Worm (Caenorhabditis elegans) whole organism, L4 larva: ENCODE measurements around the gene C24H12.4.
A peak's percentile ranks its signal among the peaks of the same experiment; 100 is the strongest.

Experiments used
- F37D6.2 ChIP-seq: sonication (generic microtip); optimal IDR thresholded peaks from 2 replicates; lab custom pipeline; 2016; ENCODE audit warnings: mild to moderate bottlenecking, missing genetic modification characterization, missing compliant biosample characterization
- F49E8.2 ChIP-seq: sonication (generic microtip); optimal IDR thresholded peaks from 2 replicates; lab custom pipeline; 2016; ENCODE audit warnings: missing compliant biosample characterization, mild to moderate bottlenecking, missing genetic modification characterization, borderline replicate concordance
- T20F7.1 ChIP-seq: fragments of 200-800 bp; sonication (Bioruptor generic); optimal IDR thresholded peaks from 2 replicates; lab custom pipeline; 2018; ENCODE audit warnings: mild to moderate bottlenecking, missing genetic modification characterization, missing compliant biosample characterization
- Y5F2A.4 ChIP-seq: fragments of 200-800 bp; sonication (Bioruptor generic); optimal IDR thresholded peaks from 2 replicates; lab custom pipeline; 2018; ENCODE audit warnings: mild to moderate bottlenecking, missing genetic modification characterization, missing compliant biosample characterization
- aha-1 ChIP-seq: fragments of 150-350 bp; peaks from one replicate; lab custom pipeline; 2014; ENCODE audit warnings: missing biosample characterization, missing genetic modification characterization
- ama-1 ChIP-seq: fragments of 150-350 bp; optimal IDR thresholded peaks from 2 replicates; lab custom pipeline; 2014; ENCODE audit warnings: inconsistent platforms, mixed read lengths
- attf-4 ChIP-seq: sonication (generic microtip); optimal IDR thresholded peaks from 3 replicates; lab custom pipeline; 2017; ENCODE audit warnings: missing biosample characterization, missing genetic modification characterization
- ceh-20 ChIP-seq: fragments of 200-800 bp; sonication (Bioruptor generic); IDR thresholded peaks from 2 replicates; pipeline ENCODE4 v1.3.6; 2022; ENCODE audit warnings: missing genetic modification reagents, missing genetic modification characterization, missing compliant biosample characterization
- ces-1 ChIP-seq: fragments of 150-350 bp; sonication (generic microtip); optimal IDR thresholded peaks from 4 replicates; lab custom pipeline; 2014; ENCODE audit warnings: missing biosample characterization, missing genetic modification reagents, missing genetic modification characterization
- daf-12 ChIP-seq: fragments of 150-350 bp; optimal IDR thresholded peaks from 2 replicates; lab custom pipeline; 2014; ENCODE audit warnings: missing biosample characterization, missing genetic modification reagents, missing genetic modification characterization
- daf-16 ChIP-seq, 3 experiments: sonication (generic microtip); optimal IDR thresholded peaks; 2 replicates each; lab custom pipeline; 2016 to 2017; ENCODE audit warnings: missing genetic modification characterization in 3 of 3, missing genetic modification reagents in 3 of 3, mild to moderate bottlenecking in 2 of 3, missing compliant biosample characterization in 2 of 3, missing biosample characterization in 1 of 3, moderate library complexity in 1 of 3
- dve-1 ChIP-seq: sonication (generic microtip); optimal IDR thresholded peaks from 2 replicates; lab custom pipeline; 2017; ENCODE audit warnings: antibody characterized with exemption, mild to moderate bottlenecking, missing genetic modification characterization, missing compliant biosample characterization; ENCODE audit not compliant: insufficient read depth
- fkh-10 ChIP-seq: fragments of 150-350 bp; optimal IDR thresholded peaks from 2 replicates; lab custom pipeline; 2014; ENCODE audit warnings: missing biosample characterization, missing genetic modification reagents, missing genetic modification characterization
- gei-8 ChIP-seq: fragments of 200-800 bp; sonication (Bioruptor generic); optimal IDR thresholded peaks from 2 replicates; lab custom pipeline; 2018; ENCODE audit warnings: mild to moderate bottlenecking, missing genetic modification characterization, missing compliant biosample characterization
- hif-1 ChIP-seq, 2 experiments: sonication (generic microtip); optimal IDR thresholded peaks; 2 replicates each; lab custom pipeline; 2016 to 2017; ENCODE audit warnings: missing compliant biosample characterization in 2 of 2, missing genetic modification characterization in 2 of 2, missing genetic modification reagents in 2 of 2, missing genotype in 2 of 2, mild to moderate bottlenecking in 1 of 2
- hmg-1.1 ChIP-seq: fragments of 200-800 bp; sonication (Bioruptor generic); IDR thresholded peaks from 2 replicates; pipeline ENCODE4 v1.3.6; 2022; ENCODE audit warnings: missing genetic modification reagents, missing genetic modification characterization, missing compliant biosample characterization
- lin-38 ChIP-seq: fragments of 200-800 bp; sonication (Bioruptor generic); IDR thresholded peaks from 2 replicates; pipeline ENCODE4 v1.3.6; 2022; ENCODE audit warnings: missing genetic modification reagents, missing genetic modification characterization, missing compliant biosample characterization
- lsy-2 ChIP-seq, 2 experiments: fragments of 150-350 bp in 1 of 2; sonication (generic microtip) in 1 of 2; optimal IDR thresholded peaks; 2 replicates each; lab custom pipeline; 2014 to 2017; ENCODE audit warnings: missing biosample characterization in 2 of 2, missing genetic modification characterization in 2 of 2
- madf-9 ChIP-seq: fragments of 200-800 bp; sonication (Bioruptor generic); conservative IDR thresholded peaks from 2 replicates; pipeline ENCODE4 v1.3.6; 2022; ENCODE audit warnings: missing genetic modification reagents, missing genetic modification characterization, missing compliant biosample characterization
- mep-1 ChIP-seq: fragments of 150-350 bp; sonication (generic microtip); optimal IDR thresholded peaks from 3 replicates; lab custom pipeline; 2014; ENCODE audit warnings: missing biosample characterization, missing genetic modification characterization
- mes-2 ChIP-seq: sonication (generic microtip); optimal IDR thresholded peaks from 2 replicates; lab custom pipeline; 2016; ENCODE audit warnings: missing genotype, mild to moderate bottlenecking, missing genetic modification characterization, missing compliant biosample characterization; ENCODE audit not compliant: poor library complexity, severe bottlenecking
- mxl-2 ChIP-seq: fragments of 200-800 bp; sonication (Bioruptor generic); conservative IDR thresholded peaks from 2 replicates; pipeline ENCODE4 v1.3.6; 2022; ENCODE audit warnings: missing genetic modification reagents, missing genetic modification characterization, missing compliant biosample characterization
- nhr-111 ChIP-seq: fragments of 200-800 bp; sonication (Bioruptor generic); optimal IDR thresholded peaks from 2 replicates; lab custom pipeline; 2018; ENCODE audit warnings: mild to moderate bottlenecking, missing genetic modification characterization, missing compliant biosample characterization
- pqm-1 ChIP-seq: sonication (generic microtip); optimal IDR thresholded peaks from 2 replicates; lab custom pipeline; 2017; ENCODE audit warnings: missing biosample characterization, missing genetic modification characterization
- rbr-2 ChIP-seq: sonication (generic microtip); optimal IDR thresholded peaks from 2 replicates; lab custom pipeline; 2016; ENCODE audit warnings: missing genotype, missing genetic modification characterization, missing compliant biosample characterization
- set-16 ChIP-seq: fragments of 200-800 bp; sonication (Bioruptor generic); IDR thresholded peaks from 2 replicates; pipeline ENCODE4 v1.3.6; 2022; ENCODE audit warnings: missing genetic modification reagents, missing genetic modification characterization, missing compliant biosample characterization
- zfp-3 ChIP-seq: fragments of 200-800 bp; sonication (Bioruptor generic); conservative IDR thresholded peaks from 2 replicates; pipeline ENCODE4 v1.3.6; 2022; ENCODE audit warnings: missing genetic modification reagents, missing genetic modification characterization, missing compliant biosample characterization
- zip-11 ChIP-seq: fragments of 200-800 bp; sonication (Bioruptor generic); IDR thresholded peaks from 2 replicates; pipeline ENCODE4 v1.3.6; 2022; ENCODE audit warnings: missing genetic modification characterization, missing compliant biosample characterization

C24H12.4 gene

ce11 chrII:387844-388355, 23.1 kb upstream of the C24H12.4 start:
- no peak for TF ChIP-seq daf-12
- peak; percentile 37 for TF ChIP-seq aha-1 (tag; lab: Kevin White, UChicago)
- peak in 1 of 2 experiments; percentile 8 for TF ChIP-seq hif-1 (tag; optimal IDR thresholded peaks at IDR 0.05; lab: Kevin White, UChicago)
- TF ChIP-seq attf-4, result no peak
- 0 out of 2 replicates have a peak, but pooled peaks have one; percentile 15 for TF ChIP-seq lin-38 (GFP tag; lab: Robert Waterston, UW)
- peak; percentile 53 for TF ChIP-seq ama-1 (lab: Kevin White, UChicago)
- TF ChIP-seq daf-16 (GFP tag; optimal IDR thresholded peaks at IDR 0.05; lab: Kevin White, UChicago), result no peak
- peak; percentile 76 for TF ChIP-seq daf-16 (tag; optimal IDR thresholded peaks at IDR 0.05; lab: Kevin White, UChicago)
- TF ChIP-seq T20F7.1, result no peak
- TF ChIP-seq, all 104 proteins: peak for 5

ce11 chrII:388533-388932, 22.5 kb upstream of the C24H12.4 start, which contains the start of gene nstp-4:
Gene nstp-4 (plus strand): TSS chrII:388833.
- no peak for TF ChIP-seq set-16 (GFP tag; lab: Robert Waterston, UW)
- TF ChIP-seq nhr-111, result no peak
- TF ChIP-seq zip-11 (GFP tag; lab: Robert Waterston, UW), result no peak
- no peak for TF ChIP-seq F49E8.2 (tag; lab: Kevin White, UChicago)

ce11 chrII:399321-399720, 11.7 kb upstream of the C24H12.4 start, which contains the start of gene C03H5.6:
Gene C03H5.6 (minus strand): TSS chrII:399421.
- TF ChIP-seq ces-1 (GFP tag; lab: Kevin White, UChicago) (no peak), mxl-2 (GFP tag; lab: Robert Waterston, UW) (no peak), Y5F2A.4 (no peak)

- TF ChIP-seq hif-1 (tag; optimal IDR thresholded peaks at IDR 0.05; lab: Kevin White, UChicago) (no peak), madf-9 (GFP tag; lab: Robert Waterston, UW) (no peak), aha-1 (tag; lab: Kevin White, UChicago) (peak; percentile 8)
Measured at ce11 chrII:400167-400566, 10.9 kb upstream of the C24H12.4 start.

ce11 chrII:401211-401610, 9.8 kb upstream of the C24H12.4 start:
- peak; percentile 48 for TF ChIP-seq fkh-10 (GFP tag; lab: Kevin White, UChicago)
- TF ChIP-seq mep-1, result peak; percentile 48
- peak in 1 of 2 experiments; percentile 34 for TF ChIP-seq lsy-2 (tag; optimal IDR thresholded peaks at IDR 0.05; lab: Kevin White, UChicago)
- peak; percentile 6 for TF ChIP-seq mes-2 (tag; lab: Kevin White, UChicago)
- no peak for TF ChIP-seq gei-8 (GFP tag; lab: Kevin White, UChicago)
- peak; percentile 18 for TF ChIP-seq rbr-2 (tag; lab: Kevin White, UChicago)
- peak; percentile 64 for TF ChIP-seq hmg-1.1
- TF ChIP-seq ceh-20 (GFP tag; lab: Robert Waterston, UW), result no peak
- peak; percentile 26 for TF ChIP-seq F37D6.2 (tag; lab: Kevin White, UChicago)
- peak; percentile 89 for TF ChIP-seq aha-1 (tag; lab: Kevin White, UChicago)
- TF ChIP-seq zfp-3 (GFP tag; lab: Robert Waterston, UW), result no peak
- TF ChIP-seq, all 104 proteins: peak for 8

- TF ChIP-seq dve-1 (tag; lab: Kevin White, UChicago) (peak; percentile 28), pqm-1 (tag; lab: Kevin White, UChicago) (peak; percentile 84), hmg-1.1 (no peak)
- TF ChIP-seq, all 104 proteins: peak for 2
Measured at ce11 chrII:402435-402834, 8.6 kb upstream of the C24H12.4 start, which contains the start of gene clec-10. Gene clec-10 (plus strand): TSS chrII:402678.
